Fruit fly (Drosophila melanogaster): ENCODE data around the gene Ccp84Ab.

The Ccp84Ab gene

DNA sequence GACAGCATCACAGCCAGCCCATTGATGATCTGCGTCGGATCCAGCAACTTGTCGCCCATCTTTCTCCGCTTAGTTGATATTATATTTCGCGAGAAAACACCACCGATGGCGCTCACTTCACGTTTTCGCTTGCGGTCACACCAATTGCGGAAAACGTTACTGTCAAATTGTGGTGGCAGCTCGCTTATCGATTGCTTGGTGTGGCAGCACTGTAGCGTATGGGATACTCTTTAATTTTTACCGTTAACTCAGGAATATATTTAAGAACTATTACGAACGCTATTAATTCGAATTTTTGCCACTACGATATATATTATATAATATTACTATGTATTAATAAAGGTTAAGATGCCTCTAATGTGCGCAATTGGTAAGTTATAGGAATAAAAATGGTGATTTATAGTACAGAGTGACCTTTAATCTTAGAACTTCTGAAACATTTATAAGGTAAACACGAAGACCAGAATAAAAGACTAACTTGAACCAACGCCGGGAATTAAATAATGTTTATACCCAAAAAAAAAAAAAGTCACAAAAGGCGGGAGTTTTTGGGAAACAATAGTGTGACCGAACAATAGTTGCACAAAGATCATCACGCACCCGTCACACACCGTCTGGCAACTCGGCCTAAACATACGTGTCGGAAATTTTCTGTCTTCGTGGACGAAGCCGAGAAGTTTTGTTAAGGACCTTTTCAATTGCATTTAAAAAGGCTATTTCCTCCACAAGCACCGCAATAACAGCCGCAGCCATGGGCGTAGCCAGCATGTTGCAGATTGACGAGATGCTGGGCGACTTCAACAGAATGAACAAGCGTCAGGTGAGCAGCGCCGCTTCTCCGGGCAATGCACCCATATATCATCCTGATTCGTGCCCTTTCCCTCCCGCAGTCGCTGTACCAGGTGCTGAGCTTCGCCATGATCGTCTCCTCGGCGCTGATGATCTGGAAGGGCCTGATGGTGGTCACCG is 45.1 kb downstream of the Ccp84Ab start, which contains the start of the genes CG1307 and twr (continued):
- peak; percentile 96 for TF ChIP-seq CG3995 (GFP tag; optimal IDR thresholded peaks at IDR 0.05)
- no peak for TF ChIP-seq chn (GFP tag; optimal IDR thresholded peaks at IDR 0.05)
- no peak for TF ChIP-seq nerfin-2 (GFP tag; IDR thresholded peaks at IDR 0.05; ENCODE audit: partially characterized antibody)
- no peak for TF ChIP-seq CG11085 (GFP tag; IDR thresholded peaks at IDR 0.05)
- TF ChIP-seq sob (GFP tag; IDR thresholded peaks at IDR 0.05), result no peak
- no peak for TF ChIP-seq mld (GFP tag; IDR thresholded peaks at IDR 0.05; ENCODE audit: partially characterized antibody)
- TF ChIP-seq CG6854 (GFP tag; optimal IDR thresholded peaks at IDR 0.05), result no peak
- peak; percentile 35 for TF ChIP-seq Fer1 (GFP tag; optimal IDR thresholded peaks at IDR 0.05)
- TF ChIP-seq Eip74EF (GFP tag; optimal IDR thresholded peaks at IDR 0.05), result no peak
- no peak for TF ChIP-seq CG8089 (GFP tag; optimal IDR thresholded peaks at IDR 0.05)
- 0 out of 3 replicates have a peak, but pooled peaks have one; percentile 17 for TF ChIP-seq CG6791 (GFP tag; IDR thresholded peaks at IDR 0.05; ENCODE audit: partially characterized antibody)
- TF ChIP-seq Nf-YB (GFP tag; optimal IDR thresholded peaks at IDR 0.05), result peak; percentile 15
- peak; percentile 22 for TF ChIP-seq Max (GFP tag; optimal IDR thresholded peaks at IDR 0.05)
- TF ChIP-seq Ravus (GFP tag; IDR thresholded peaks at IDR 0.05), result no peak; the same call in 1 of the 2 replicates
- peak; percentile 50 for TF ChIP-seq Hmr (GFP tag; optimal IDR thresholded peaks at IDR 0.05)
- no peak for TF ChIP-seq Oaz (GFP tag; IDR thresholded peaks at IDR 0.05)
- no peak for TF ChIP-seq Antp (GFP tag; optimal IDR thresholded peaks at IDR 0.05)
- no peak for TF ChIP-seq Gsc (GFP tag; IDR thresholded peaks at IDR 0.05)
- no peak for TF ChIP-seq gt (GFP tag; IDR thresholded peaks at IDR 0.05)
- TF ChIP-seq psq (GFP tag; optimal IDR thresholded peaks at IDR 0.05), result no peak
- TF ChIP-seq fru (optimal IDR thresholded peaks at IDR 0.05), result no peak
- no peak for TF ChIP-seq org-1 (GFP tag; optimal IDR thresholded peaks at IDR 0.05)
- no peak for TF ChIP-seq CG34376 (GFP tag; optimal IDR thresholded peaks at IDR 0.05)
- TF ChIP-seq CG31224 (GFP tag; IDR thresholded peaks at IDR 0.05), result no peak
- peak; percentile 97 for TF ChIP-seq CG9437 (GFP tag; optimal IDR thresholded peaks at IDR 0.05)
- no peak for TF ChIP-seq Hr78 (GFP tag; optimal IDR thresholded peaks at IDR 0.05)
- TF ChIP-seq CG9817 (tag; optimal IDR thresholded peaks at IDR 0.05), result peak; percentile 30
- no peak for TF ChIP-seq CG4730 (GFP tag; IDR thresholded peaks at IDR 0.05)
- no peak for TF ChIP-seq B-H2 (GFP tag; optimal IDR thresholded peaks at IDR 0.05)
- TF ChIP-seq CG12299 (tag; optimal IDR thresholded peaks at IDR 0.05), result no peak
- no peak for TF ChIP-seq Abd-B (GFP tag; optimal IDR thresholded peaks at IDR 0.05)
- TF ChIP-seq klu (GFP tag; IDR thresholded peaks at IDR 0.05), result no peak
- no peak for TF ChIP-seq sr (GFP tag; IDR thresholded peaks at IDR 0.05)
- no peak for TF ChIP-seq eve (GFP tag; optimal IDR thresholded peaks at IDR 0.05)
- peak; percentile 29 for TF ChIP-seq Bgb (GFP tag; IDR thresholded peaks at IDR 0.05; ENCODE audit: partially characterized antibody)
- peak; percentile 68 for TF ChIP-seq CG13775 (GFP tag; optimal IDR thresholded peaks at IDR 0.05)
- no peak for TF ChIP-seq salm (tag; optimal IDR thresholded peaks at IDR 0.05)
- no peak for TF ChIP-seq ERR (GFP tag; optimal IDR thresholded peaks at IDR 0.05)
- no peak for TF ChIP-seq Taf1 (GFP tag; IDR thresholded peaks at IDR 0.05)
- TF ChIP-seq inv (GFP tag; IDR thresholded peaks at IDR 0.05; ENCODE audit: partially characterized antibody), result no peak
- no peak for TF ChIP-seq dmrt99B (tag; optimal IDR thresholded peaks at IDR 0.05)
- TF ChIP-seq sens (GFP tag), result no peak
- no peak for TF ChIP-seq pfk (GFP tag; optimal IDR thresholded peaks at IDR 0.05)
- no peak for TF ChIP-seq ind (GFP tag; optimal IDR thresholded peaks at IDR 0.05)
- peak; percentile 31; the same call in 1 of the 2 replicates for TF ChIP-seq CG14441 (GFP tag; IDR thresholded peaks at IDR 0.05)
- no peak for TF ChIP-seq Rx (GFP tag; IDR thresholded peaks at IDR 0.05)
- TF ChIP-seq jing (GFP tag; optimal IDR thresholded peaks at IDR 0.05), result no peak
- TF ChIP-seq Poxn (GFP tag; IDR thresholded peaks at IDR 0.05), result no peak
- TF ChIP-seq CG3407 (GFP tag; optimal IDR thresholded peaks at IDR 0.05), result peak; percentile 53

Measured in whole organism, embryonic.